Fruit fly (Drosophila melanogaster): ENCODE measurements around the gene Vago.
A peak's percentile ranks its signal among the peaks of the same experiment; 100 is the strongest.
"Not testable (repeated sequence)": the region's sequence is repeated elsewhere in the genome, so short reads cannot be mapped to it uniquely, and the experiment has no call there.

Vago gene

DNA sequence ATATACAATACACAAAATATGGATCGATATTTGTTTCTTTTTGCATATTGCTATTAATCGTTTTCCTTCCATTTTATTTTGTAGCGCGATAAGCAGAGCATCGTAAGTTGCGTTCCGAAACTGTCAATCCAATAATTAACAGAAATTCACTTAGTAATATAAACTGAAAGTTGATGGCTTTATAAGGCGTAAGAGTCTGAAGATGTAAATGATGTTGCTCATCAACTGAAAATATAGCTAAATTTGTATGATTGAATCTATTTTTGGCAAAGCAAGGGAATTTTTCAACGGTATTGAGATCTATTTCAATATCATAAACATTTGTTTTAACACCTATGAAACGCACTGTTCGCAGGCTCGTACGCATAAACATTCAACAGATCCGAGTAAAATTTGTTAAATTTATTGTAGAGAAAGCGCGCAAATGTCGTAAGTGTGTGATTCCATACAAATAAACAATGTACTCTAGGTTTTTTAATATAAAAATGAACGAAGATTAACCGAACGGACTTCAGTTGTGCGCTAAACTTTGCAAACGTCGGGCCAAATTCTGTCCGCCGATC is at the start of gene Vago:
Gene Vago, plus strand, starts transcription at position 513 of the 563 bp plus-strand sequence.
- TF ChIP-seq noc (tag; optimal IDR thresholded peaks at IDR 0.05), result peak; percentile 33

DNA sequence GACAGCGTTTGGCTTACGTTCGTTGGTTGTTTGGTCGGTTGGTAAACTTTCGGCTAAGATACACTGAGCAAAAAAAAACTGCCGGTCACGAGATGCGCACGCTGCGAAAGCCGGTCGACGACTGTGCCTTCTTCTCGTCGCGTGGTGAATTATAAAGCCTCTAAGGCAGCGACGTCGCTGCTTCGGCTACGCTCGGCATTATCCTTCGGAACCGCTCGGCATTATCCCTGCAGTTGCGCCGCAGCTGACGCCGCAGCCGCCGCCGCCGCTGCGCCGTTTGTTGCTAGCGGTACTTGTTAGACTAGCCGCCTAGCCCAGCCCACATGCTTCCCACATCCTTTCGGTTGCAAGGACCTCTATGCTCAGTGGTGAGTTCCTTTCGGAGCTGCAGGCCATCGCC is 49.3 kb upstream of the Vago start, which contains the start of gene vex:
Gene vex, minus strand, starts transcription at position 114 of the 400 bp plus-strand sequence.
- no peak for TF ChIP-seq noc (tag; optimal IDR thresholded peaks at IDR 0.05)

DNA sequence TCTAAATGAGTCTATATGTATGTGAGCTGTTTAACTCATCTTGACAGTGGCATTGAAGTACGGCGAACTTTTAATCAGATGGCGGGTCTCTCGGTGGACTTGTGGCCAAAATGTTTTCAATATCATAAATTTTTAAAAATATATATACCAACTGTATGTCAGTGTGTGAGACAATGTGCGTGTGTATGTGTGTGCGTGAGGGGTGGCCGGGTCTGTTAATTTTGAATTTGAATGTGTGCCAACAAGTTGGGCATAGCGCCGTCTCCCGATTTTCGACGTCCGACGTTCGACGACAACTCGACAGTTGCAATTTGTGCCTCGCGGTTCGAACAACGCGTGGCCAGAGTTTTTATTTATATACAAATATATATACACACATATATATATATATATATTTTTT is 44.6 kb upstream of the Vago start, which contains the start of gene SmydA-4:
Gene SmydA-4, plus strand, starts transcription at position 301 of the 400 bp plus-strand sequence.
- TF ChIP-seq noc (tag; optimal IDR thresholded peaks at IDR 0.05), result no peak

DNA sequence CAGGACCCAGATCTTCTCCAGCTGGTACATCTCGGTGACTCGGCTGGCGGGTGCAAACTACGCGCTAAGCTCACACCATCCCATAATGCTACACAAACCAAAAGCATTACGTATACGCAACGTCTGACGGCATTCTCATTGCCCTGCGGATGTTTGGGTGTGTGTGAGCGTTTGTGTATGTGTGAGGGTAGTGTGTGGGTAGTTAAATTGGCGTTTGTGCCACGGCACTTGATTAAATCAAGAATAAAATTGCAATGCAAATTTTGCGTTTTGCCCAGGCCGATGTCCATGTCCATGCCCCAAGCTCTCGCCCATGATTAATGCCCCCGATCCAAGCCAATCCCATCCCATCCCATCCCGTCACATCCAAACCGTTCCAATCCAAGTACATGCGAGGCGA is 35.6 kb upstream of the Vago start, which contains the start of gene CG1552:
Gene CG1552, minus strand, starts transcription at position 101 of the 400 bp plus-strand sequence.
- no peak for TF ChIP-seq noc (tag; optimal IDR thresholded peaks at IDR 0.05)

DNA sequence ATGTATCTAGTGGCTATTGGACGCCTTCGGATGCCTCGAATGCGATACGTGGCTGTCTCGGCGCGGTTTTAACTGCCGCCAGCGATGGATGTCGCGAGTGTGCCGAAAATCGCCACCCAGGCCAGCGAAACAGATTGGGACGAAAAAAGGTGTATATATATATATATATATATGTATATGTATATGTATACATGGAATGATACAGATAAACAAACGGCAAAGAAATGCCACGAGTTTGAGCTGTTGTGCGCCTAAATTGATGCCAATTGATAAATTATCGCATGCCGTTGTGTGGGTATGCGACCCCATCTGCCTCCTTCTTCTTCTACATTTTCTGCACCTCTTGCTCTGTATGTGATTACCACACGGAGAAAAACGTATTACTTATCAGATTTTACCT is 29.6 kb upstream of the Vago start, which contains the start of gene CG1545:
Gene CG1545, minus strand, starts transcription at position 101 of the 400 bp plus-strand sequence.
- TF ChIP-seq noc (tag; optimal IDR thresholded peaks at IDR 0.05), result no peak

DNA sequence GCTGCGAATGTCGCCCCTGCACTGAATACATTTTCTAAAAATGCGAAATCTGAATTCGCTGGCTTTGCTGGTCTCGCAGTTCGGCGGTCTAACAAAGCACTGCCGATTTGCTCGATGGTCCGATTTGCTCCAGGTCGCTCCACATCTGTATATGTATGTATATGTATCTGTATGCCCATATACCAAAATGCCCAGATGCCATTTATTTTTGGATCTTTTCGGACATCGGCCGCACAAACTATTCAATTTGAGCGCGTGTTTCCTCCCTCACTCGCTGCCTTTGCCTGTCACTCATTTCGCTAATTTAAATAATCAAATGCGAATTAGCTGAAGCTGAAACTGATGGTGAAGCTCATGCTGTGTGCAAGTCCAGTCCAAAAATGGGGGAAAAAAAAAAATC is 26.0 kb upstream of the Vago start, which contains the start of gene CG1537:
Gene CG1537, minus strand, starts transcription at position 101 of the 400 bp plus-strand sequence.
- TF ChIP-seq noc (tag; optimal IDR thresholded peaks at IDR 0.05), result no peak

DNA sequence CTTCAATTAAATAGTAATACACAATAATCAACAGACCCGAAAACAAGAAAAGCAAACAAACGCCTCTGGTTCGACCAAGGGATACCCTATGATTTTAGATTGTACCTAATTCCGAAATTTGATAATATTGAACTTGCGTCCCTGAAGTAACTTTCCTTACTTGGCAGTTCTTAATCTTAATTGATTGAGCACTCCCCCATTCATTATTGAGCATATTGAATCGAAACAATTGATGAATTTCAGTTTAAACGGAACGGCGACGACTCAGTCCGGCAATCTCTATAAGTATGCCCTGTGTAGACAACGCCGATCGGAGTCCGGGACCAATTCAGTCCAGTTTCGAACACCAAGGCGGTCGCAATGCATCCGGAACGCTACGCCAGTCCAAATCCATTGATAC is 22.8 kb upstream of the Vago start, which contains the start of gene CG15203:
Gene CG15203, plus strand, starts transcription at position 301 of the 400 bp plus-strand sequence.
- no peak for TF ChIP-seq noc (tag; optimal IDR thresholded peaks at IDR 0.05)

DNA sequence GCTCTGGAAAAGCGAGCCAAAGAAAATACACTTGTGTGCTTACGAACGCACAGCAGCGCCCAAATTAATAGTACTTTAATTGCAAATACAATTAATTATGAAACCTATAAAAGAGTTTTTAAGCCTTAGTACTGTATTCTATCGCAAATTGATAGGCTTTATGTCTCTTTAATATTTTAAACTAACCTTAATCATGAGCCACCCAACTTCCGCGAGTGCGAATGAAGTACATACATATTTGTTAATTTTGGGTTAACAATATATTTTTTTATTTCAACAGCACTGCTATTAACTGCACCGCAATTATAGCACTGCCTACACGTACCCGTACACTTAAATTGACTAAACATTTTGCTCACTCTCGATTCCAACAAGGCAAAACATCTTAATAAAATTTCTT is 7.8 kb upstream of the Vago start:
- no peak for TF ChIP-seq noc (tag; optimal IDR thresholded peaks at IDR 0.05)

DNA sequence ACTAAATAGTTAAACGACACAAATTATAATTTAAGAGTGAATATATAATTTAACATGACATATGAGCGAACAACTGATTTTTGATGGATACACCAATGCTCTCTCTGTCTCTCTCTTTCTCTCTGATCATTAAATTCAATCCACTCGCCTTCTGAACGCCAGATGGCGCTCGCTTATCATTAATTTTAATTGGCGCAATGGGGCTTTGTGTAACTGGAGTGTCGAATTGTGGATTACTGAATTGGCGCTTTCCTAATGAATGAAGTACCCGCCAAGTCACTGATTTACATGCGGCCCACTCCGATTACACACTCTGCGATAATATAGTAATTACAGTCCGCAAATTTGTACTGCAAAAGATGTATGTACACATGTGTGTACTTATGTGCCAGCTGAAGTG is 7.3 kb upstream of the Vago start:
- no peak for TF ChIP-seq noc (tag; optimal IDR thresholded peaks at IDR 0.05)

DNA sequence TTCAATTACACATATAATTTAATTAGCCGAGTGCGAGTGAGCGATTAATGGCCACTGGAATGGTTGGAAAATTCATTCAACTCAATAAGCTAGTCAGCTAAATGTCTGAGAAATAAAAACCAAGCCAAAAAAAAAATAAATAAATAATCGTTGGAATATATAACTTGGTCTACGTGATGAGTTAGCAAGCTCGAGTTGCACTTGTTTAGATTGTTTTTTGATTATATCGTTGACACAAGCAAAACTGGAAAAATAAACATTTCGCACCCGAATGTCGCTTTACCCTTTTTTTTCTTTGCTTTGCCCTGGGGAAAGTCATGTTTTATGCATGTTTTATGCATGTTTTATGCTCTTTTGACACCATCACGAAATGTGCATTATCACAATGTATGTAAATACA is 6.1 kb upstream of the Vago start:
- no peak for TF ChIP-seq noc (tag; optimal IDR thresholded peaks at IDR 0.05)

DNA sequence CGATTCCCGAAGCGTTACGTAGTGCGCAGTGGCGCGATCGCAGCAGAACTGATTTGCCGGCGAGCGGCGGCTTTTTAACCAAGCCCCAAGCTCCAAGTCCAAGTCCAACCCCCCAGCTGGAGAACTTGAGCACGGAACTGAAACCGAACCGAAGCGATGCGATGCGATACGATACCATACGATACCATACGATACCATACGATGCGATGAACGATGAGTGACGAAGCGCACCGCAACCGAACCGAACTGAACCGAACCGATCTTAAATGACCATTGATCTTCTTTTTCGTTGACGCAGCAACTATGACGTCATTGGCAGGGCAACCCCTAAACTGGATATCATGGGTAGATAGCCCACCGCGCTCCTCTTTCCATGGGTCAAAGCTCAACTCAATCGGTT is 2.8 kb upstream of the Vago start, which contains the start of gene sev:
Gene sev, minus strand, starts transcription at position 50 of the 400 bp plus-strand sequence.
- TF ChIP-seq noc (tag; optimal IDR thresholded peaks at IDR 0.05), result no peak

DNA sequence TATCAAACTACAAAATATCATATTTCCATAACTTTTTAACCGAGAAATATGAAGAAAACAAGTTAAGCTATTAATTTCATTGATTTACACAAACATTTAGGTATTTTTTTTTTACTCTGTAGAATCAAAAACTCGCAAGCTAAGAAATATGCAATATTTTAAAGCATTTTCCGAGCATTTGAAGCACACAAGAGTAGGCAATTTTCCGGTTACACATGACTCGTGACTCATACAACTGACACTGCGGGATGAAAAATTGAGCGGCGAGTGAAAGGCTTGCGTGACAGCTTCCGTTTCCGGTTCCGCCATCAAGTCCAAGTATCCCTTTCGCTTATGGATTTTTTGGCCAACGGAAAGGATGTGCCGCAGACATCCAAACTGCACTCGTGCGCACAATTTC is 1.7 kb upstream of the Vago start:
- TF ChIP-seq noc (tag; optimal IDR thresholded peaks at IDR 0.05), result no peak

DNA sequence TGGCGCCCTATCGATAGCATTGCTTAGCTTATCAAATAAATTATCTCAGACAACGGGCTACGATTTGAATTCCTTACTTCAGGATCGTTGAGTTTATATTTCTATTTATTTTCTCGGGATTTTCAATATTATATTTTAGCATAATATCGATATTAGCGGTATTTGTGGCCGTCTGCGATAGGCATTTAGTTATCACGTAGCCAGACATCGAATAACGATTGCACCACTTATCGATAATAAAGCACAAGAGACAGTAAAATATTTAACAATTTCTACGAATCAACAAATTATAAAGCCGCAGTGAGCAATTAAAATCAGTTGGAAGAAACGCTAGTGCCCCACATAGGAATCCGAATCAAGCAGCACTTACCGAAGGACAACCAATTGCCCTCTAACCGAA is 1.1 kb downstream of the Vago start, which contains the start of gene CG2076:
Gene CG2076, plus strand, starts transcription at position 50 of the 400 bp plus-strand sequence.
- no peak for TF ChIP-seq noc (tag; optimal IDR thresholded peaks at IDR 0.05)

DNA sequence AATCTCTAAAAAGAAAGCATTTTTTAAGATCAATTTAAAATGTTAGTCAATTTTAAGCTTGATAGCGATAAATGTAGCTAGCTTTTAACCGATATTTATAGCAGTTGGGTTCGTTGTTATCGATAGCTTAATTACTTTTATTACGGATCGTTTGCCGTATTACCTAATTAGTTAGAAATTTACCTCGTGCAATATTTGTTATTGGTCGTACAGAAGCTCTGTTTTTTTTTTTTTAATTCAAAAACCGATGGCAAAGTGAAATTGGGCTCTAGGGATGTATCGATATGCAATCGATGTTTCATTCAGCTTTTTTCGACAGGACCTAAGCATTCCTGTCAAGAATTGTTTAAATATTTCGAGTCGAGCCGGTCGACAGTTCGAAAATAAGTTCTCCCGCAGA is 3.1 kb downstream of the Vago start, which contains the start of gene CG2061:
Gene CG2061, plus strand, starts transcription at position 292 of the 400 bp plus-strand sequence.
- no peak for TF ChIP-seq noc (tag; optimal IDR thresholded peaks at IDR 0.05)

DNA sequence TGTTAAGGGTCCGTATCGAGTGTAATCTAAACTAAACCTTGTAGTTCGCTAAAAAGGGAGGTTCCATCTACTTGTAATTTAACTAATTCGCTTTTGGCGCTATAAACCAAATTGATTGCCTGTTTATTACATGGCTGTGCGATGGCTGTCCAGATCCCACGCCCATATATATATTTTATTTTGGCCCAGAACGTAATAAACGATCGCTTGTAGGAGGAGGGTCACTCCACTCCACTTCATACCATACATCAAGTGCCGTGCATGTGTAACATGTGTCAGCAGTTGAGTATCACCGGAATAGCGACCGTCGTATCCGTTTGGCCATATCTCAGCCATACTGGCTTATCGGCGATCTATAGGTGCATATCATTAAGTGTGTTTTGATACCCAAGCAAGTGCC is 6.2 kb downstream of the Vago start:
- TF ChIP-seq noc (tag; optimal IDR thresholded peaks at IDR 0.05), result no peak

DNA sequence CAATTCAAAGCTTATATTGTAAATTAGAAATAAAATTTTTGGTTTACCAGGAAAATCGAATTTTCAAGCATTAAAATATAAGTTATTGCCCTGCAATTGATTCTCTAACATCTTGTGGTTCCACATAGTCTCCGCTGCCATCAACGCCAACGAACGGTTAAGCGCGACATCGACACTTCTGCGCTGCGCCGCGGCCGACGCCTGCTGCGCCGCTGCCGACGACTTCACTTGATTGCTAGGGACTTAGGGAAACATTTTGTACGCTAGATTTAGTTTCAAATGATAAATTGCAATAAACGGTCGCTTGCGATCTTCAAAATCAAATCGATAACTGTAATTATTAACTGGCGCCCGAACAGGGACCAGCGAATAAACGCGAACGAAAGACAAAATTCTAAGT is 6.9 kb downstream of the Vago start, which contains the start of gene CG42249:
Gene CG42249, plus strand, starts transcription at position 301 of the 400 bp plus-strand sequence.
- TF ChIP-seq noc (tag; optimal IDR thresholded peaks at IDR 0.05), result not testable (repeated sequence)

DNA sequence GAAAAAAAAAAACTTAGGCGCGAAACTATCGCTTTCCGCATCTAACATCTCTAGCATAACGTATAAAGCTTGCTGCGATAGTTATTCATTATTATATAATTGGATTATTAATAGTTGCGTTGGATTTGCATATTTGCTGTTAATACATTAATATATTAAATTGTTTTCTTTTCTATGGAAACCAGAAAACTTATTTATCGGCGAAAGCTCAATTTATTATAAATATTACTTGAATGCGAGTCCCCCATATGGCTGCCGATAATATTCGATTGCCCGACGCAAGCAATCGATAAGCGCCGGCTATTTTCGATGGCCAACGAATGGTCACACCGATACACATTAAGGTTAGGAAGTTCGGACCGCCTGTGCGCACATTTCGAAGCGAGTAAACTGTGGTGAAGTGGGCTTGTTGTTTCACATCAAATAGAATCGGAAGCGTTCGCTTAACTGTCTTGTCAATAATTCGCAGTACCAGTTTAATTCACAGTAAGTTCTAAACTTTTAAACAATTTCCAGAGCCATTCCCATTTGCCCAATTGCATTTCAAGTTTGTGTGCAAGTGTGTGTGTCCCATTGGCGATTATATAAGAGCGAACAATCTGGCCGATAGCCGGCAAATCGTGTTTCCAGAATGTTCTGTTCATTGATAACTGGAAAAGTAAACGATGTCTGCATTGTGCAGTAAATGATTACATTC is 19.2 kb downstream of the Vago start, which contains the start of gene Hsp60A:
Gene Hsp60A, plus strand, starts transcription at position 335 of the 697 bp plus-strand sequence.
- TF ChIP-seq noc (tag; optimal IDR thresholded peaks at IDR 0.05), result peak; percentile 1
